Worm (Caenorhabditis elegans) whole organism, L4/young adult: Measurements from ENCODE around the gene glr-8.

Source experiments
- W03F9.2 ChIP-seq: fragments of 150-350 bp; optimal IDR thresholded peaks from 2 replicates; lab custom pipeline; 2014; ENCODE audit warnings: missing biosample characterization, missing genetic modification characterization
- dao-5 ChIP-seq: sonication (generic microtip); optimal IDR thresholded peaks from 2 replicates; lab custom pipeline; 2016; ENCODE audit warnings: missing genotype, missing genetic modification characterization, moderate library complexity, missing compliant biosample characterization
- him-1 ChIP-seq: sonication (generic microtip); optimal IDR thresholded peaks from 2 replicates; lab custom pipeline; 2016; ENCODE audit warnings: missing genotype, missing genetic modification reagents, missing genetic modification characterization, missing compliant biosample characterization

ce11 chrX:6507734-6508133 is 2.0 kb downstream of the glr-8 start:
- no peak for TF ChIP-seq dao-5 (tag; lab: Kevin White, UChicago)
- TF ChIP-seq him-1: no peak
- TF ChIP-seq W03F9.2: no peak
